Fruit fly (Drosophila melanogaster): Measurements from ENCODE around the gene GXIVsPLA2.

- no peak for TF ChIP-seq HLH106 (tag; optimal IDR thresholded peaks at IDR 0.05)
- TF ChIP-seq usp (GFP tag; optimal IDR thresholded peaks at IDR 0.05) = no peak
- no peak for TF ChIP-seq h (GFP tag; optimal IDR thresholded peaks at IDR 0.05)
These were observed 48.6 kb upstream of the GXIVsPLA2 start for dm6 chr3L:15906262-15906661.
